Fruit fly (Drosophila melanogaster) whole organism, prepupa: ENCODE measurements around the gene mal.

Experiments
- CG10631 ChIP-seq: fragments of 200-800 bp; sonication (Bioruptor generic); optimal IDR thresholded peaks from 2 replicates; lab custom pipeline; 2016; ENCODE audit warnings: missing biosample characterization, missing genetic modification characterization
- CG15336 ChIP-seq: fragments of 200-800 bp; sonication (Bioruptor generic); IDR thresholded peaks from 2 replicates; pipeline ENCODE4 v1.3.6; 2022; ENCODE audit warnings: missing biosample characterization, missing genetic modification characterization
- CG4318 ChIP-seq: fragments of 200-800 bp; sonication (Bioruptor generic); optimal IDR thresholded peaks from 3 replicates; lab custom pipeline; 2017; ENCODE audit warnings: missing biosample characterization, mild to moderate bottlenecking, missing genetic modification characterization
- CG6808 ChIP-seq: fragments of 200-800 bp; sonication (Bioruptor generic); optimal IDR thresholded peaks from 3 replicates; lab custom pipeline; 2017; ENCODE audit warnings: missing biosample characterization, missing genetic modification characterization, mild to moderate bottlenecking, moderate library complexity, missing genetic modification reagents
- Hr39 ChIP-seq: fragments of 200-800 bp; sonication (Bioruptor generic); optimal IDR thresholded peaks from 2 replicates; lab custom pipeline; 2016; ENCODE audit warnings: missing biosample characterization, missing genetic modification characterization
- Lpt ChIP-seq: fragments of 200-800 bp; sonication (Bioruptor generic); optimal IDR thresholded peaks from 3 replicates; lab custom pipeline; 2016; ENCODE audit warnings: missing biosample characterization, missing genetic modification characterization
- acj6 ChIP-seq: fragments of 200-800 bp; sonication (Bioruptor generic); optimal IDR thresholded peaks from 3 replicates; lab custom pipeline; 2016; ENCODE audit warnings: missing biosample characterization, missing genetic modification characterization
- salr ChIP-seq, 2 experiments: fragments of 200-800 bp; sonication (Bioruptor generic); optimal IDR thresholded peaks; 3 replicates each; lab custom pipeline; 2016 to 2018; ENCODE audit warnings: missing biosample characterization in 2 of 2, missing genetic modification characterization in 2 of 2, mild to moderate bottlenecking in 1 of 2
- ss ChIP-seq, 2 experiments: fragments of 200-800 bp; sonication (Bioruptor generic); optimal IDR thresholded peaks; 2 replicates in 1 of 2; 3 replicates in 1 of 2; lab custom pipeline; 2017 to 2018; ENCODE audit warnings: mild to moderate bottlenecking in 2 of 2, missing biosample characterization in 2 of 2, missing genetic modification characterization in 2 of 2, moderate library complexity in 1 of 2

- TF ChIP-seq CG4318 (GFP tag; lab: Kevin White, UChicago) = no peak
- no peak for TF ChIP-seq salr (GFP tag; optimal IDR thresholded peaks at IDR 0.05; lab: Kevin White, UChicago)
- no peak for TF ChIP-seq acj6 (GFP tag; lab: Kevin White, UChicago)
- TF ChIP-seq Hr39 (GFP tag; lab: Kevin White, UChicago) = no peak
- no peak for TF ChIP-seq ss (GFP tag; optimal IDR thresholded peaks at IDR 0.05; lab: Kevin White, UChicago)
- no peak for TF ChIP-seq CG6808 (GFP tag; lab: Kevin White, UChicago)
- TF ChIP-seq CG15336 = no peak
- TF ChIP-seq Lpt (GFP tag; lab: Kevin White, UChicago) = no peak
- no peak for TF ChIP-seq CG10631
These were observed 14.0 kb upstream of the mal start, which contains the start of gene Obp19a for dm6 chrX:20415444-20415843.
